Worm (Caenorhabditis elegans) whole organism, L4 larva: ENCODE data around the gene T27E9.2.

Experiments
- attf-4 ChIP-seq: sonication (generic microtip); optimal IDR thresholded peaks from 3 replicates; lab custom pipeline; 2017; ENCODE audit warnings: missing biosample characterization, missing genetic modification characterization
- ctbp-1 ChIP-seq: fragments of 200-800 bp; sonication (Bioruptor generic); IDR thresholded peaks from 2 replicates; pipeline ENCODE4 v1.3.6; 2022; ENCODE audit warnings: missing genetic modification reagents, missing genetic modification characterization, missing compliant biosample characterization
- daf-12 ChIP-seq: fragments of 150-350 bp; optimal IDR thresholded peaks from 2 replicates; lab custom pipeline; 2014; ENCODE audit warnings: missing biosample characterization, missing genetic modification reagents, missing genetic modification characterization
- egl-27 ChIP-seq: sonication (generic microtip); optimal IDR thresholded peaks from 3 replicates; lab custom pipeline; 2017; ENCODE audit warnings: missing biosample characterization, missing genetic modification reagents, missing genetic modification characterization
- fkh-10 ChIP-seq: fragments of 150-350 bp; optimal IDR thresholded peaks from 2 replicates; lab custom pipeline; 2014; ENCODE audit warnings: missing biosample characterization, missing genetic modification reagents, missing genetic modification characterization
- lin-13 ChIP-seq: fragments of 150-350 bp; optimal IDR thresholded peaks from 2 replicates; lab custom pipeline; 2014; ENCODE audit warnings: missing biosample characterization, missing genetic modification reagents, missing genetic modification characterization
- lsy-2 ChIP-seq, 2 experiments: fragments of 150-350 bp in 1 of 2; sonication (generic microtip) in 1 of 2; optimal IDR thresholded peaks; 2 replicates each; lab custom pipeline; 2014 to 2017; ENCODE audit warnings: missing biosample characterization in 2 of 2, missing genetic modification characterization in 2 of 2
- mdl-1 ChIP-seq, 2 experiments: fragments of 150-350 bp in 1 of 2; sonication (generic microtip) in 1 of 2; optimal IDR thresholded peaks; 2 replicates each; lab custom pipeline; 2014 to 2017; ENCODE audit warnings: missing biosample characterization in 2 of 2, missing genetic modification characterization in 2 of 2
- mdt-29 ChIP-seq: fragments of 200-800 bp; sonication (Bioruptor generic); IDR thresholded peaks from 2 replicates; pipeline ENCODE4 v1.3.6; 2022; ENCODE audit warnings: missing genetic modification reagents, missing genetic modification characterization, missing compliant biosample characterization
- snpc-4 ChIP-seq: fragments of 150-350 bp; optimal IDR thresholded peaks from 2 replicates; lab custom pipeline; 2014; ENCODE audit warnings: missing biosample characterization, missing genetic modification characterization
- unc-39 ChIP-seq: sonication (generic microtip); optimal IDR thresholded peaks from 2 replicates; lab custom pipeline; 2017; ENCODE audit warnings: missing biosample characterization, missing genetic modification characterization
- unc-62 ChIP-seq, 3 experiments: fragments of 150-350 bp in 1 of 3; sonication (generic microtip); optimal IDR thresholded peaks in 2 of 3; peaks in 1 of 3; 1 replicate in 1 of 3; 2 replicates in 2 of 3; lab custom pipeline; 2014 to 2017; ENCODE audit warnings: missing biosample characterization in 3 of 3, missing genetic modification characterization in 3 of 3, missing genetic modification reagents in 3 of 3, missing genotype in 1 of 3
- zag-1 ChIP-seq: fragments of 150-350 bp; optimal IDR thresholded peaks from 2 replicates; lab custom pipeline; 2014; ENCODE audit warnings: missing biosample characterization, missing genetic modification characterization

ce11 chrIII:13434404-13434803 lies 28.0 kb downstream of the T27E9.2 start, which contains the start of gene F45G2.7:
- TF ChIP-seq mdl-1 (tag; optimal IDR thresholded peaks at IDR 0.05; lab: Kevin White, UChicago) (no peak), attf-4 (tag; lab: Kevin White, UChicago) (no peak), unc-62 (GFP tag; optimal IDR thresholded peaks at IDR 0.05 in 1 of 2; lab: Kevin White, UChicago) (no peak), unc-62 (tag; optimal IDR thresholded peaks at IDR 0.05; lab: Kevin White, UChicago) (no peak), mdt-29 (GFP tag; lab: Robert Waterston, UW) (no peak), fkh-10 (GFP tag; lab: Kevin White, UChicago) (no peak), egl-27 (tag; lab: Kevin White, UChicago) (no peak), lin-13 (GFP tag; lab: Kevin White, UChicago) (no peak), daf-12 (no peak), snpc-4 (tag; lab: Kevin White, UChicago) (no peak), unc-39 (no peak), zag-1 (tag; lab: Kevin White, UChicago) (no peak), lsy-2 (tag; optimal IDR thresholded peaks at IDR 0.05; lab: Kevin White, UChicago) (no peak), ctbp-1 (GFP tag; lab: Robert Waterston, UW) (no peak)
